Worm (Caenorhabditis elegans) whole organism, mixed stage, embryonic: Measurements from ENCODE around the gene srbc-70.

Experiments
- lin-13 ChIP-seq: fragments of 150-350 bp; optimal IDR thresholded peaks from 2 replicates; lab custom pipeline; 2014; ENCODE audit warnings: missing biosample characterization, missing genetic modification characterization
- nhr-2 ChIP-seq: fragments of 150-350 bp; optimal IDR thresholded peaks from 2 replicates; lab custom pipeline; 2014; ENCODE audit warnings: missing biosample characterization, missing genetic modification characterization
- nhr-76 ChIP-seq: sonication (generic microtip); optimal IDR thresholded peaks from 2 replicates; lab custom pipeline; 2017; ENCODE audit warnings: missing biosample characterization, missing genetic modification characterization
- sptf-1 ChIP-seq: sonication (generic microtip); optimal IDR thresholded peaks from 2 replicates; lab custom pipeline; 2017; ENCODE audit warnings: mild to moderate bottlenecking, missing genetic modification characterization, moderate library complexity, missing compliant biosample characterization

DNA sequence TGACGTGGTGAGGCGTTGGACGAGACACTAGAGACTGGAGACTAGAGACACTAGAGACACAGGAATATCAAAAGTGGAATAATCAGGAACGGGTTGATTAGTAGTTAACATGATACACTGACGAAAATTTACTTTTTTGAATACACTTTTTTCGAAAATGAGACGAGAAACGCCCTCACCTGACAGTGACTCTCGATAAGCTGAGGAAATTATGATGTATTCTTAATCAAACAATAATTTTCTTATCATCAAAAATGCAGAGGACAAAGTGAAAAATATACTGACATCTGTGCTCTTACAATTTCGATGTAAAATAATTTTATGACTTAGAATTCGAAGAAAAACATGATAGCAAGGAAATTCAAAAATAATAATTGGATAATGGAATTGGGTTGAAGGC lies 31.6 kb upstream of the srbc-70 start:
- TF ChIP-seq nhr-2 (tag; lab: Kevin White, UChicago) (no peak), sptf-1 (tag; lab: Kevin White, UChicago) (no peak), lin-13 (no peak), nhr-76 (no peak)
